Fruit fly (Drosophila melanogaster) whole organism, embryonic: Measurements from ENCODE around the gene CG1273.

ENCODE experiments used
- Adf1 ChIP-seq: fragments of 200-800 bp; sonication (Bioruptor generic); IDR thresholded peaks from 2 replicates; pipeline ENCODE4 v1.3.6; 2022; ENCODE audit warnings: missing biosample characterization, missing genetic modification characterization
- Atf6 ChIP-seq: fragments of 200-800 bp; sonication (Bioruptor generic); IDR thresholded peaks from 2 replicates; pipeline ENCODE4 v1.3.6; 2022; ENCODE audit warnings: missing biosample characterization, missing genetic modification characterization
- Bgb ChIP-seq: fragments of 200-800 bp; sonication (Bioruptor generic); IDR thresholded peaks from 2 replicates; pipeline ENCODE4 v1.3.6; 2022; ENCODE audit warnings: missing biosample characterization, missing genetic modification characterization; ENCODE audit not compliant: partially characterized antibody
- CG10979 ChIP-seq: fragments of 200-800 bp; sonication (Bioruptor generic); optimal IDR thresholded peaks from 2 replicates; lab custom pipeline; 2018; ENCODE audit warnings: missing biosample characterization, mild to moderate bottlenecking, missing genetic modification characterization, moderate library complexity
- CG11093 ChIP-seq: fragments of 200-800 bp; sonication (Bioruptor generic); IDR thresholded peaks from 3 replicates; pipeline ENCODE4 v1.3.6; 2022; ENCODE audit warnings: missing biosample characterization, missing genetic modification characterization
- CG11723 ChIP-seq: fragments of 200-800 bp; sonication (Bioruptor generic); optimal IDR thresholded peaks from 2 replicates; lab custom pipeline; 2017; ENCODE audit warnings: missing biosample characterization, mild to moderate bottlenecking, missing genetic modification characterization
- CG15073 ChIP-seq: fragments of 200-800 bp; sonication (Bioruptor generic); optimal IDR thresholded peaks from 2 replicates; lab custom pipeline; 2016; ENCODE audit warnings: missing biosample characterization, missing genetic modification characterization
- CG1602 ChIP-seq: fragments of 200-800 bp; sonication (Bioruptor generic); optimal IDR thresholded peaks from 3 replicates; lab custom pipeline; 2016; ENCODE audit warnings: missing biosample characterization, missing genetic modification characterization
- CG16813 ChIP-seq: fragments of 200-800 bp; sonication (Bioruptor generic); IDR thresholded peaks from 3 replicates; pipeline ENCODE4 v1.3.6; 2022; ENCODE audit warnings: missing biosample characterization, missing genetic modification characterization; ENCODE audit not compliant: partially characterized antibody
- CG17385 ChIP-seq: fragments of 200-800 bp; sonication (Bioruptor generic); optimal IDR thresholded peaks from 3 replicates; lab custom pipeline; 2018; ENCODE audit warnings: missing biosample characterization, mild to moderate bottlenecking, missing genetic modification characterization
- CG18011 ChIP-seq: fragments of 200-800 bp; sonication (Bioruptor generic); optimal IDR thresholded peaks from 2 replicates; lab custom pipeline; 2017; ENCODE audit warnings: missing biosample characterization, missing genetic modification characterization, mild to moderate bottlenecking, moderate library complexity, missing genotype
- CG18619 ChIP-seq: fragments of 200-800 bp; sonication (Bioruptor generic); optimal IDR thresholded peaks from 3 replicates; lab custom pipeline; 2017; ENCODE audit warnings: missing biosample characterization, mild to moderate bottlenecking, missing genetic modification characterization
- CG18764 ChIP-seq: fragments of 200-800 bp; sonication (Bioruptor generic); optimal IDR thresholded peaks from 3 replicates; lab custom pipeline; 2016; ENCODE audit warnings: missing biosample characterization, missing genetic modification characterization
- CG2202 ChIP-seq: fragments of 200-800 bp; sonication (Bioruptor generic); optimal IDR thresholded peaks from 2 replicates; lab custom pipeline; 2018; ENCODE audit warnings: missing biosample characterization, mild to moderate bottlenecking, missing genetic modification characterization
- CG33557 ChIP-seq: fragments of 200-800 bp; sonication (Bioruptor generic); optimal IDR thresholded peaks from 2 replicates; lab custom pipeline; 2019; ENCODE audit warnings: missing biosample characterization, mild to moderate bottlenecking, missing genetic modification characterization, moderate library complexity
- CG4854 ChIP-seq: fragments of 200-800 bp; sonication (Bioruptor generic); optimal IDR thresholded peaks from 2 replicates; lab custom pipeline; 2016; ENCODE audit warnings: missing biosample characterization, missing genetic modification characterization, inconsistent platforms
- CG5245 ChIP-seq: fragments of 200-800 bp; sonication (Bioruptor generic); optimal IDR thresholded peaks from 3 replicates; lab custom pipeline; 2016; ENCODE audit warnings: missing biosample characterization, missing genetic modification characterization
- CG6254 ChIP-seq: fragments of 200-800 bp; sonication (Bioruptor generic); optimal IDR thresholded peaks from 3 replicates; lab custom pipeline; 2017; ENCODE audit warnings: mild to moderate bottlenecking, missing biosample characterization, missing genetic modification reagents, missing genetic modification characterization
- ERR ChIP-seq: fragments of 200-800 bp; sonication (Bioruptor generic); optimal IDR thresholded peaks from 2 replicates; lab custom pipeline; 2016; ENCODE audit warnings: missing biosample characterization, missing genetic modification characterization
- Ets97D ChIP-seq: fragments of 200-800 bp; sonication (Bioruptor generic); optimal IDR thresholded peaks from 3 replicates; lab custom pipeline; 2016; ENCODE audit warnings: missing biosample characterization, missing genetic modification characterization
- HmgD ChIP-seq: fragments of 200-800 bp; sonication (Bioruptor generic); optimal IDR thresholded peaks from 3 replicates; lab custom pipeline; 2016; ENCODE audit warnings: missing biosample characterization, missing genetic modification characterization
- HmgZ ChIP-seq: fragments of 200-800 bp; sonication (Bioruptor generic); optimal IDR thresholded peaks from 2 replicates; lab custom pipeline; 2018; ENCODE audit warnings: missing biosample characterization, mild to moderate bottlenecking, missing genetic modification characterization
- Lhr ChIP-seq: fragments of 200-800 bp; sonication (Bioruptor generic); optimal IDR thresholded peaks from 3 replicates; lab custom pipeline; 2017; ENCODE audit warnings: mild to moderate bottlenecking, missing biosample characterization, missing genetic modification reagents, missing genetic modification characterization
- MBD-R2 ChIP-seq: fragments of 200-800 bp; sonication (Bioruptor generic); IDR thresholded peaks from 2 replicates; pipeline ENCODE4 v1.3.6; 2022; ENCODE audit warnings: missing biosample characterization, missing genetic modification characterization
- MESR4 ChIP-seq: fragments of 200-800 bp; sonication (Bioruptor generic); optimal IDR thresholded peaks from 2 replicates; lab custom pipeline; 2018; ENCODE audit warnings: missing biosample characterization, mild to moderate bottlenecking, missing genetic modification characterization, moderate library complexity
- Med ChIP-seq: fragments of 200-800 bp; sonication (Bioruptor generic); peaks from one replicate; lab custom pipeline; 2016; ENCODE audit warnings: missing biosample characterization, missing genetic modification characterization, mild to moderate bottlenecking, inconsistent platforms, moderate library complexity
- Mes4 ChIP-seq: fragments of 200-800 bp; sonication (Bioruptor generic); optimal IDR thresholded peaks from 2 replicates; lab custom pipeline; 2016; ENCODE audit warnings: missing biosample characterization, missing genetic modification characterization
- Opbp ChIP-seq: fragments of 200-800 bp; sonication (Bioruptor generic); IDR thresholded peaks from 3 replicates; pipeline ENCODE4 v1.3.6; 2022; ENCODE audit warnings: missing biosample characterization, missing genetic modification characterization; ENCODE audit not compliant: partially characterized antibody
- Pdp1 ChIP-seq, 2 experiments: fragments of 200-800 bp; sonication (Bioruptor generic); optimal IDR thresholded peaks; 3 replicates each; lab custom pipeline; 2016; ENCODE audit warnings: missing biosample characterization in 2 of 2, missing genetic modification characterization in 2 of 2, mild to moderate bottlenecking in 1 of 2, moderate library complexity in 1 of 2
- Sin3A ChIP-seq: fragments of >200 bp; optimal IDR thresholded peaks from 2 replicates; lab custom pipeline; 2018
- Taf1 ChIP-seq: fragments of 200-800 bp; sonication (Bioruptor generic); IDR thresholded peaks from 2 replicates; pipeline ENCODE4 v1.3.6; 2022; ENCODE audit warnings: missing biosample characterization, missing genetic modification characterization
- Trl ChIP-seq, 3 experiments: fragments of >200 bp in 2 of 3; fragments of 200-800 bp in 1 of 3; sonication (Bioruptor generic) in 1 of 3; optimal IDR thresholded peaks; 2 replicates in 1 of 3; 3 replicates in 2 of 3; lab custom pipeline; 2016 to 2017; ENCODE audit warnings: missing biosample characterization in 1 of 3, missing genetic modification characterization in 1 of 3
- ash1 ChIP-seq: fragments of 200-800 bp; sonication (Bioruptor generic); optimal IDR thresholded peaks from 2 replicates; lab custom pipeline; 2018; ENCODE audit warnings: missing biosample characterization, mild to moderate bottlenecking, missing genetic modification characterization
- az2 ChIP-seq: fragments of 200-800 bp; sonication (Bioruptor generic); optimal IDR thresholded peaks from 3 replicates; lab custom pipeline; 2016; ENCODE audit warnings: missing biosample characterization, missing genetic modification characterization
- bigmax ChIP-seq: fragments of 200-800 bp; sonication (Bioruptor generic); optimal IDR thresholded peaks from 2 replicates; lab custom pipeline; 2018; ENCODE audit warnings: missing biosample characterization, mild to moderate bottlenecking, missing genetic modification characterization
- br ChIP-seq: fragments of >200 bp; optimal IDR thresholded peaks from 2 replicates; lab custom pipeline; 2017
- bsh ChIP-seq, 2 experiments: fragments of 200-800 bp; sonication (Bioruptor generic); optimal IDR thresholded peaks; 2 replicates each; lab custom pipeline; 2017 to 2018; ENCODE audit warnings: mild to moderate bottlenecking in 2 of 2, missing biosample characterization in 2 of 2, missing genetic modification characterization in 2 of 2, moderate library complexity in 1 of 2
- dati ChIP-seq: fragments of 200-800 bp; sonication (Bioruptor generic); IDR thresholded peaks from 2 replicates; pipeline ENCODE4 v1.3.6; 2022; ENCODE audit warnings: missing biosample characterization, missing genetic modification characterization
- ewg ChIP-seq: fragments of 200-800 bp; sonication (Bioruptor generic); optimal IDR thresholded peaks from 3 replicates; lab custom pipeline; 2017; ENCODE audit warnings: mild to moderate bottlenecking, missing biosample characterization, missing genetic modification reagents, missing genetic modification characterization
- eyg ChIP-seq: fragments of 200-800 bp; sonication (Bioruptor generic); optimal IDR thresholded peaks from 3 replicates; lab custom pipeline; 2016; ENCODE audit warnings: missing biosample characterization, missing genetic modification characterization
- hkb ChIP-seq, 2 experiments: fragments of 200-800 bp in 1 of 2; fragments of >200 bp in 1 of 2; sonication (Bioruptor generic) in 1 of 2; IDR thresholded peaks in 1 of 2; optimal IDR thresholded peaks in 1 of 2; 2 replicates each; pipeline versions ENCODE4 v1.3.6 to Lab custom; 2017 to 2022; ENCODE audit warnings: missing biosample characterization in 1 of 2, missing genetic modification characterization in 1 of 2
- lov ChIP-seq, 2 experiments: fragments of 200-800 bp in 1 of 2; fragments of >200 bp in 1 of 2; sonication (Bioruptor generic) in 1 of 2; IDR thresholded peaks in 1 of 2; optimal IDR thresholded peaks in 1 of 2; 2 replicates in 1 of 2; 3 replicates in 1 of 2; pipeline versions ENCODE4 v1.3.6 to Lab custom; 2017 to 2022; ENCODE audit warnings: missing biosample characterization in 1 of 2, missing genetic modification characterization in 1 of 2
- mam ChIP-seq: fragments of 200-800 bp; sonication (Bioruptor generic); optimal IDR thresholded peaks from 3 replicates; lab custom pipeline; 2016; ENCODE audit warnings: missing biosample characterization, missing genetic modification characterization
- otp ChIP-seq: fragments of 200-800 bp; sonication (Bioruptor generic); IDR thresholded peaks from 3 replicates; pipeline ENCODE4, ENCODE4 v1.3.6; 2022; ENCODE audit warnings: missing biosample characterization, missing genetic modification characterization
- pzg ChIP-seq: fragments of 200-800 bp; sonication (Bioruptor generic); optimal IDR thresholded peaks from 3 replicates; lab custom pipeline; 2018; ENCODE audit warnings: missing biosample characterization, mild to moderate bottlenecking, missing genetic modification characterization, moderate library complexity
- salm ChIP-seq: fragments of 200-800 bp; sonication (Bioruptor generic); optimal IDR thresholded peaks from 2 replicates; lab custom pipeline; 2018; ENCODE audit warnings: missing biosample characterization, mild to moderate bottlenecking, missing genetic modification characterization
- sqz ChIP-seq: fragments of 200-800 bp; sonication (Bioruptor generic); optimal IDR thresholded peaks from 3 replicates; lab custom pipeline; 2018; ENCODE audit warnings: missing biosample characterization, mild to moderate bottlenecking, missing genetic modification characterization
- stwl ChIP-seq: fragments of 200-800 bp; sonication (Bioruptor generic); optimal IDR thresholded peaks from 3 replicates; lab custom pipeline; 2018; ENCODE audit warnings: missing biosample characterization, mild to moderate bottlenecking, missing genetic modification characterization, moderate library complexity
- zfh1 ChIP-seq: fragments of 200-800 bp; sonication (Bioruptor generic); IDR thresholded peaks from 3 replicates; pipeline ENCODE4 v1.3.6; 2022; ENCODE audit warnings: missing biosample characterization, missing genetic modification characterization

The CG1273 gene

DNA sequence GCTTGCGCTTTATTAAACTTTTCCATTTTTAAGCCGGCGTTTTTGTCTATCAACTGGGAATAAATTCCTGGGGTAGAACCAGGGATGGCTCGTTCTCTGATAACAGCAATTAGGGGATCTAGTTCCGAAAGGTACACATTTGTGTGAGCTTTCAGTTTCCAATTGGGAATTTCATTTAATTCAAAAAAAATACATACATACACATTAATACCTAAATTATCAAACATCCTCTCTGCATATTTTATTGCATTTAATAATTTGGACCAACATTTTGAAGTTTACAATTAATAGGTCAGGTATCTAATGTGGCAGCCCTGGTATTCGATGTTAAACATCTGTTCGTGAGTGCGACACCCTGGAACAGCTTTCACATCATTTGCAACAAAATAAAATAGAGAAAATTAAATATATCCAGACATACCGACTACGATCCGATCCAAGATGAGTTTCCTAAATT, 4.4 kb upstream of the CG1273 start, which contains the start of the genes CG15011 and CG1309 (continued):
- TF ChIP-seq CG5245 (GFP tag; lab: Kevin White, UChicago) = peak; percentile 75
- no peak for TF ChIP-seq bigmax (GFP tag; lab: Kevin White, UChicago)
- no peak for TF ChIP-seq hkb (optimal IDR thresholded peaks at IDR 0.05; lab: Kevin White, UChicago)
- TF ChIP-seq hkb (GFP tag; IDR thresholded peaks at IDR 0.05; lab: Robert Waterston, UW) = peak; percentile 60; the same call in 1 of the 2 replicates
- TF ChIP-seq CG11093 = no peak; the same call in 2 of the 3 replicates
- TF ChIP-seq Lhr (GFP tag; lab: Kevin White, UChicago) = peak; percentile 31
- TF ChIP-seq salm = peak; percentile 56
- peak; percentile 59 for TF ChIP-seq Adf1 (GFP tag; lab: Robert Waterston, UW)
- TF ChIP-seq Opbp (GFP tag; lab: Robert Waterston, UW) = no peak
- peak; percentile 91 for TF ChIP-seq mam
- peak; percentile 79 for TF ChIP-seq stwl (tag; lab: Kevin White, UChicago)
- TF ChIP-seq CG10979 = peak; percentile 81
- peak; percentile 42 for TF ChIP-seq ewg (GFP tag; lab: Kevin White, UChicago)
- no peak for TF ChIP-seq Trl (optimal IDR thresholded peaks at IDR 0.05; lab: Kevin White, UChicago)
- peak; percentile 82 for TF ChIP-seq Trl (GFP tag; optimal IDR thresholded peaks at IDR 0.05; lab: Kevin White, UChicago)
- peak; percentile 31 for TF ChIP-seq CG2202
- peak; percentile 49 for TF ChIP-seq ERR
- peak; percentile 80 for TF ChIP-seq Mes4 (GFP tag; lab: Kevin White, UChicago)
- peak; percentile 26 for TF ChIP-seq CG15073
- TF ChIP-seq CG16813 (GFP tag; lab: Robert Waterston, UW) = no peak
- TF ChIP-seq HmgD (GFP tag; lab: Kevin White, UChicago) = peak; percentile 72
- TF ChIP-seq lov (optimal IDR thresholded peaks at IDR 0.05; lab: Kevin White, UChicago) = no peak
- TF ChIP-seq lov (GFP tag; IDR thresholded peaks at IDR 0.05; lab: Robert Waterston, UW) = 0 out of 3 replicates have a peak, but pooled peaks have one; percentile 21
- TF ChIP-seq br = no peak
- TF ChIP-seq Sin3A (lab: Kevin White, UChicago) = peak; percentile 71
- no peak; the same call in 1 of the 2 replicates for TF ChIP-seq Bgb (GFP tag; lab: Robert Waterston, UW)
- peak; percentile 94 for TF ChIP-seq HmgZ (tag; lab: Kevin White, UChicago)
- peak; percentile 33 to 83 for TF ChIP-seq bsh (GFP tag; optimal IDR thresholded peaks at IDR 0.05; lab: Kevin White, UChicago)
- peak; percentile 58 for TF ChIP-seq Ets97D
- TF ChIP-seq Atf6 (GFP tag; lab: Robert Waterston, UW) = peak; percentile 70; the same call in 1 of the 2 replicates
- peak; percentile 40 for TF ChIP-seq CG6254
- peak; percentile 65 for TF ChIP-seq pzg
- TF ChIP-seq MBD-R2 (GFP tag; lab: Robert Waterston, UW) = peak; percentile 97
- peak; percentile 82 to 88 for TF ChIP-seq Pdp1 (GFP tag; optimal IDR thresholded peaks at IDR 0.05; lab: Kevin White, UChicago)
- TF ChIP-seq ash1 (GFP tag; lab: Kevin White, UChicago) = no peak
- peak; percentile 86 for TF ChIP-seq CG33557 (GFP tag; lab: Kevin White, UChicago)
- peak; percentile 74 for TF ChIP-seq CG18619 (GFP tag; lab: Kevin White, UChicago)
- peak; percentile 70 for TF ChIP-seq CG18011 (GFP tag; lab: Kevin White, UChicago)
- TF ChIP-seq zfh1 (GFP tag; lab: Robert Waterston, UW) = peak; percentile 79; the same call in 2 of the 3 replicates
- peak; percentile 66 for TF ChIP-seq eyg
- TF ChIP-seq az2 = peak; percentile 81
- peak; percentile 66 for TF ChIP-seq Taf1 (GFP tag; lab: Robert Waterston, UW)
- TF ChIP-seq CG18764 = peak; percentile 75
- peak; percentile 63 for TF ChIP-seq CG17385 (GFP tag; lab: Kevin White, UChicago)
- peak; percentile 23 for TF ChIP-seq CG11723 (GFP tag; lab: Kevin White, UChicago)
- TF ChIP-seq otp (GFP tag; lab: Robert Waterston, UW) = peak; percentile 70; the same call in 2 of the 3 replicates
- TF ChIP-seq dati (GFP tag; lab: Robert Waterston, UW) = no peak
- TF ChIP-seq sqz (GFP tag; lab: Kevin White, UChicago) = peak; percentile 24
- TF ChIP-seq CG1602 = peak; percentile 86
- TF ChIP-seq CG4854 (GFP tag; lab: Kevin White, UChicago) = peak; percentile 81
- peak; percentile 63 for TF ChIP-seq MESR4 (GFP tag; lab: Kevin White, UChicago)
- TF ChIP-seq Med (GFP tag; lab: Kevin White, UChicago) = peak; percentile 97
